Worm (Caenorhabditis elegans) whole organism, young adult: ENCODE data around the gene F47D12.3.

Source experiments
- F57A8.1 ChIP-seq: fragments of 200-800 bp; sonication (Bioruptor generic); optimal IDR thresholded peaks from 2 replicates; lab custom pipeline; 2018; ENCODE audit warnings: mild to moderate bottlenecking, missing genetic modification characterization, moderate library complexity, missing compliant biosample characterization
- Y67H2A.10 ChIP-seq: fragments of 200-800 bp; sonication (Bioruptor generic); conservative IDR thresholded peaks from 2 replicates; pipeline ENCODE4 v1.3.6; 2022; ENCODE audit warnings: missing genetic modification reagents, missing genetic modification characterization, missing compliant biosample characterization
- ama-1 ChIP-seq, 3 experiments: fragments of 150-350 bp in 1 of 3; sonication (generic microtip) in 2 of 3; optimal IDR thresholded peaks; 2 replicates each; lab custom pipeline; 2014 to 2018; ENCODE audit warnings: missing biosample characterization in 2 of 3, missing genetic modification characterization in 2 of 3, missing genetic modification reagents in 2 of 3
- dox-1 ChIP-seq: fragments of 200-800 bp; sonication (Bioruptor generic); IDR thresholded peaks from 2 replicates; pipeline ENCODE4 v1.3.6; 2022; ENCODE audit warnings: missing genetic modification reagents, missing genetic modification characterization, missing compliant biosample characterization
- dpl-1 ChIP-seq: fragments of 150-350 bp; optimal IDR thresholded peaks from 2 replicates; lab custom pipeline; 2014; ENCODE audit warnings: missing biosample characterization, missing genetic modification reagents, missing genetic modification characterization
- pha-4 ChIP-seq: fragments of 150-350 bp; sonication (generic microtip); optimal IDR thresholded peaks from 2 replicates; lab custom pipeline; 2014; ENCODE audit warnings: missing biosample characterization, missing genetic modification reagents, missing genetic modification characterization
- tlf-1 ChIP-seq: fragments of 200-800 bp; sonication (Bioruptor generic); optimal IDR thresholded peaks from 2 replicates; lab custom pipeline; 2018; ENCODE audit warnings: mild to moderate bottlenecking, missing genetic modification characterization, missing compliant biosample characterization
- unc-130 ChIP-seq: sonication (generic microtip); optimal IDR thresholded peaks from 2 replicates; lab custom pipeline; 2016; ENCODE audit warnings: missing genetic modification reagents, missing genetic modification characterization, missing compliant biosample characterization
- ztf-3 ChIP-seq: fragments of 200-800 bp; sonication (Bioruptor generic); optimal IDR thresholded peaks from 2 replicates; lab custom pipeline; 2018; ENCODE audit warnings: mild to moderate bottlenecking, missing genetic modification characterization, missing compliant biosample characterization

- no peak for TF ChIP-seq ama-1 (optimal IDR thresholded peaks at IDR 0.05; lab: Kevin White, UChicago)
- TF ChIP-seq ama-1 (GFP tag; optimal IDR thresholded peaks at IDR 0.05; lab: Kevin White, UChicago): no peak
- TF ChIP-seq F57A8.1 (GFP tag; lab: Kevin White, UChicago): no peak
- TF ChIP-seq pha-4 (tag; lab: Kevin White, UChicago): no peak
- TF ChIP-seq unc-130: no peak
- TF ChIP-seq dpl-1 (GFP tag; lab: Kevin White, UChicago): no peak
- TF ChIP-seq ztf-3: no peak
- no peak for TF ChIP-seq Y67H2A.10 (GFP tag; lab: Robert Waterston, UW)
- no peak for TF ChIP-seq dox-1 (GFP tag; lab: Robert Waterston, UW)
- TF ChIP-seq tlf-1: no peak
Measured at ce11 chrIII:6345968-6346498, 47.8 kb downstream of the F47D12.3 start, which contains the start of the genes trmt-10C.2 and C56G2.22.
